Fruit fly (Drosophila melanogaster): ENCODE results near the gene CG11586.

DNA sequence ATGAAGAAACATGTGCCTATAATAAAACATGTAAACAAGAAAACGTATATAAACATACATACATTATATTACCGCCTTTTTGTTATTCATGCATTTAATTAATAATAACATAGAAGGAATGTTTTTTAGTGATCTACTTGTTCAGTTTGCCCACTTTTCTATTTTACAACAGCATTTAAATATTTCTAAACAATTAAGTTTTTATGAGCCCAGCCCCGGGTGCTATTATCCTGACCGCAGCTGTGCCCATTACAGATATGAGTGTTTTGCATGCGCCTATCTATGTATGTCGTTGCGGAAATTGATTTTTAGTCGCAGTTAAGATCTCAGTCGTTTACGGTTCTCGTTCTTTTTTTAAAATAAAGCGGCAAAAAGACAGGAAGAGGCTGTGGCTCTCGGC, 2.7 kb upstream of the CG11586 start:
- TF ChIP-seq lola (GFP tag; optimal IDR thresholded peaks at IDR 0.05) (no peak), N (GFP tag; optimal IDR thresholded peaks at IDR 0.05) (no peak), Myc (optimal IDR thresholded peaks at IDR 0.05) (no peak), psq (GFP tag; optimal IDR thresholded peaks at IDR 0.05) (no peak), GATAd (GFP tag; optimal IDR thresholded peaks at IDR 0.05) (no peak)

All from whole organism, wandering third instar larva.